Worm (Caenorhabditis elegans): Measurements from ENCODE around the gene M01F1.9.

DNA sequence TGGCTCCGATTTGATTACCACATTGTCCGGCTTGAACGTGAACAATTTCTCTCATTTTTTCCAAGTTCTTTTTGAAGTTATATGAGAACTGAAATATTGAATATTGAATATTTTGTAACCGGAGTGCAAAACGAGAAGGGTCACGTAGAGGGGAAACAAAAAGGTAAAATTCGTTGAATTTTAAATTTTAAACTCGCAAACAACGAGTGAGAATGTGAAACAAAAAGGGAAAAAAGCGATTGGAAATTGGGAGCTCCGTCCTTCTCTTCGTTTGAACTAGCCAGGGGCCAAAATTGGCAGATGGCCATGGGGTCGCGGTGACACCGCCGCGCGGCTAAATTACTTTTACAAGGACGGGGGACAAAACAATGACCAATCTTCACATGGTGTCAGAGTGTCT is 42.7 kb upstream of the M01F1.9 start, which contains the start of gene ben-1:
- TF ChIP-seq ama-1 (optimal IDR thresholded peaks at IDR 0.05) (no peak), hmbx-1 (tag; optimal IDR thresholded peaks at IDR 0.05) (no peak), pes-1 (GFP tag; IDR thresholded peaks at IDR 0.05) (no peak), aly-1 (tag; optimal IDR thresholded peaks at IDR 0.05) (no peak), ceh-36 (tag; optimal IDR thresholded peaks at IDR 0.05) (no peak), sea-1 (GFP tag; conservative IDR thresholded peaks at IDR 0.05) (no peak), B0310.2 (tag; optimal IDR thresholded peaks at IDR 0.05) (no peak)
